Fruit fly (Drosophila melanogaster) whole organism, adult: ENCODE measurements around the gene CG43954.

Experiments used
- CG33017 ChIP-seq: fragments of 200-800 bp; sonication (Bioruptor generic); optimal IDR thresholded peaks from 2 replicates; lab custom pipeline; 2018; ENCODE audit warnings: missing biosample characterization, mild to moderate bottlenecking, missing genetic modification characterization, moderate library complexity
- CG5204 ChIP-seq: fragments of 200-800 bp; sonication (Bioruptor generic); optimal IDR thresholded peaks from 2 replicates; lab custom pipeline; 2016; ENCODE audit warnings: missing biosample characterization, missing genetic modification characterization
- Clk ChIP-seq: fragments of 200-800 bp; sonication (Bioruptor generic); optimal IDR thresholded peaks from 2 replicates; lab custom pipeline; 2017; ENCODE audit warnings: missing biosample characterization, missing genetic modification characterization
- Mnt ChIP-seq: fragments of 200-800 bp; sonication (Bioruptor generic); optimal IDR thresholded peaks from 2 replicates; lab custom pipeline; 2016; ENCODE audit warnings: missing biosample characterization, mild to moderate bottlenecking, missing genetic modification characterization
- bab1 ChIP-seq: fragments of 200-800 bp; sonication (Bioruptor generic); optimal IDR thresholded peaks from 3 replicates; lab custom pipeline; 2019; ENCODE audit warnings: missing biosample characterization, mild to moderate bottlenecking, missing genetic modification characterization, moderate library complexity
- cnc ChIP-seq, 2 experiments: fragments of >200 bp; optimal IDR thresholded peaks; 2 replicates each; lab custom pipeline; 2017
- toe ChIP-seq: fragments of 200-800 bp; sonication (Bioruptor generic); optimal IDR thresholded peaks from 2 replicates; lab custom pipeline; 2016; ENCODE audit warnings: missing biosample characterization, missing genetic modification characterization

- TF ChIP-seq CG33017 (tag; lab: Kevin White, UChicago) (no peak), cnc (optimal IDR thresholded peaks at IDR 0.05; lab: Kevin White, UChicago) (no peak), toe (GFP tag; lab: Kevin White, UChicago) (no peak), CG5204 (no peak), bab1 (GFP tag; lab: Kevin White, UChicago) (no peak), Mnt (GFP tag; lab: Kevin White, UChicago) (no peak), Clk (GFP tag; lab: Kevin White, UChicago) (no peak)
These were observed 13.1 kb upstream of the CG43954 start, which contains the start of gene CG13031 for dm6 chr3L:16724561-16724960.
